Worm (Caenorhabditis elegans): ENCODE measurements around the gene Y37D8A.16.

Y37D8A.16 gene

ce11 chrIII:12874606-12875066 lies 43.8 kb downstream of the Y37D8A.16 start, which contains the start of the genes mrg-1 and spcs-2 (continued):
- TF ChIP-seq nfya-1 (tag; optimal IDR thresholded peaks at IDR 0.05): peak; percentile 88
- peak; percentile 69 for TF ChIP-seq sox-4 (tag; optimal IDR thresholded peaks at IDR 0.05)
- peak; percentile 43 for TF ChIP-seq dve-1 (tag; optimal IDR thresholded peaks at IDR 0.05)
- no peak for TF ChIP-seq nhr-232 (tag; optimal IDR thresholded peaks at IDR 0.05)
- TF ChIP-seq ref-2 (tag; optimal IDR thresholded peaks at IDR 0.05): peak; percentile 80
- peak; percentile 66 for TF ChIP-seq ttx-3 (tag; optimal IDR thresholded peaks at IDR 0.05)
- TF ChIP-seq pag-3 (tag; optimal IDR thresholded peaks at IDR 0.05; ENCODE audit: borderline replicate concordance): no peak
- peak; percentile 87 for TF ChIP-seq tbx-2 (tag; optimal IDR thresholded peaks at IDR 0.05)
- peak; percentile 60 for TF ChIP-seq zip-5 (tag; optimal IDR thresholded peaks at IDR 0.05)
- peak; percentile 48 for TF ChIP-seq odd-2 (tag; optimal IDR thresholded peaks at IDR 0.05)
- TF ChIP-seq ztf-16 (tag; optimal IDR thresholded peaks at IDR 0.05): peak; percentile 78
- no peak for TF ChIP-seq fkh-10 (GFP tag; optimal IDR thresholded peaks at IDR 0.05)
- no peak for TF ChIP-seq nhr-11 (tag; optimal IDR thresholded peaks at IDR 0.05)
- TF ChIP-seq ceh-22 (tag; optimal IDR thresholded peaks at IDR 0.05): no peak
- TF ChIP-seq pros-1 (tag; optimal IDR thresholded peaks at IDR 0.05): no peak
- TF ChIP-seq gmeb-2 (tag; optimal IDR thresholded peaks at IDR 0.05): peak; percentile 62
- TF ChIP-seq elt-2 (tag; optimal IDR thresholded peaks at IDR 0.05): peak; percentile 80

ce11 chrIII:12870060-12870696 lies 48.3 kb downstream of the Y37D8A.16 start, which contains the start of gene Y37D8A.6:
Y37D8A.6 (minus strand) TSS chrIII:12870297.
- no peak for TF ChIP-seq pag-3 (tag; optimal IDR thresholded peaks at IDR 0.05; ENCODE audit: borderline replicate concordance)
- TF ChIP-seq F13H6.1 (tag; optimal IDR thresholded peaks at IDR 0.05): no peak
- no peak for TF ChIP-seq tbx-7 (tag; optimal IDR thresholded peaks at IDR 0.05)
- no peak for TF ChIP-seq ceh-19 (GFP tag; optimal IDR thresholded peaks at IDR 0.05)
- TF ChIP-seq ceh-48 (tag; optimal IDR thresholded peaks at IDR 0.05): no peak
- TF ChIP-seq ref-2 (tag; optimal IDR thresholded peaks at IDR 0.05): no peak
- no peak for TF ChIP-seq che-1 (tag; optimal IDR thresholded peaks at IDR 0.05)
- TF ChIP-seq elt-4 (tag; optimal IDR thresholded peaks at IDR 0.05): no peak
- TF ChIP-seq unc-3 (GFP tag; conservative IDR thresholded peaks at IDR 0.05): no peak
- TF ChIP-seq unc-3 (tag; optimal IDR thresholded peaks at IDR 0.05): no peak
- no peak for TF ChIP-seq C08G9.2 (tag; optimal IDR thresholded peaks at IDR 0.05)
- TF ChIP-seq ceh-45 (GFP tag; IDR thresholded peaks at IDR 0.05): no peak
- no peak for TF ChIP-seq zip-5 (tag; optimal IDR thresholded peaks at IDR 0.05)
- no peak for TF ChIP-seq ceh-18 (tag; optimal IDR thresholded peaks at IDR 0.05)
- no peak for TF ChIP-seq fkh-6 (tag; optimal IDR thresholded peaks at IDR 0.05)
